Worm (Caenorhabditis elegans): ENCODE measurements around the gene Y14H12A.2.

- TF ChIP-seq tag-97 (GFP tag; IDR thresholded peaks at IDR 0.05) (no peak), zip-11 (GFP tag; IDR thresholded peaks at IDR 0.05) (no peak), daf-19 (GFP tag; conservative IDR thresholded peaks at IDR 0.05) (no peak), lin-39 (tag; optimal IDR thresholded peaks at IDR 0.05) (no peak), unc-62 (GFP tag; optimal IDR thresholded peaks at IDR 0.05 in 1 of 2) (no peak), unc-62 (tag; optimal IDR thresholded peaks at IDR 0.05) (no peak), zip-2 (tag; optimal IDR thresholded peaks at IDR 0.05) (no peak), ceh-20 (GFP tag; IDR thresholded peaks at IDR 0.05) (no peak), pqm-1 (tag; optimal IDR thresholded peaks at IDR 0.05) (no peak), fos-1 (tag; optimal IDR thresholded peaks at IDR 0.05) (no peak), ces-1 (GFP tag; optimal IDR thresholded peaks at IDR 0.05) (no peak), aly-2 (tag; optimal IDR thresholded peaks at IDR 0.05) (no peak), nhr-6 (tag; optimal IDR thresholded peaks at IDR 0.05) (no peak), ztf-7 (tag; optimal IDR thresholded peaks at IDR 0.05) (no peak)
These were observed 22.4 kb downstream of the Y14H12A.2 start for ce11 chrII:3967061-3967460.
